Fruit fly (Drosophila melanogaster) whole organism, embryonic: Measurements from ENCODE around the gene CG42671.

Experiments used
- C15 ChIP-seq: fragments of 200-800 bp; sonication (Bioruptor generic); IDR thresholded peaks from 3 replicates; pipeline ENCODE4 v1.3.6; 2022; ENCODE audit warnings: missing biosample characterization, missing genetic modification characterization
- CG10462 ChIP-seq: fragments of 200-800 bp; sonication (Bioruptor generic); optimal IDR thresholded peaks from 2 replicates; lab custom pipeline; 2016; ENCODE audit warnings: missing biosample characterization, missing genetic modification characterization
- CG11093 ChIP-seq: fragments of 200-800 bp; sonication (Bioruptor generic); IDR thresholded peaks from 3 replicates; pipeline ENCODE4 v1.3.6; 2022; ENCODE audit warnings: missing biosample characterization, missing genetic modification characterization
- CG11247 ChIP-seq: fragments of 200-800 bp; sonication (Bioruptor generic); IDR thresholded peaks from 2 replicates; pipeline ENCODE4 v1.3.6; 2022; ENCODE audit warnings: missing biosample characterization, missing genetic modification characterization
- CG12104 ChIP-seq: fragments of 200-800 bp; sonication (Bioruptor generic); optimal IDR thresholded peaks from 3 replicates; lab custom pipeline; 2016; ENCODE audit warnings: missing biosample characterization, missing genetic modification characterization
- CG12236 ChIP-seq: fragments of 200-800 bp; sonication (Bioruptor generic); optimal IDR thresholded peaks from 2 replicates; lab custom pipeline; 2016; ENCODE audit warnings: missing biosample characterization, missing genetic modification characterization
- CG12769 ChIP-seq: fragments of 200-800 bp; sonication (Bioruptor generic); optimal IDR thresholded peaks from 2 replicates; lab custom pipeline; 2019; ENCODE audit warnings: missing biosample characterization, mild to moderate bottlenecking, missing genetic modification characterization, moderate library complexity
- CG15601 ChIP-seq: fragments of 200-800 bp; sonication (Bioruptor generic); optimal IDR thresholded peaks from 3 replicates; lab custom pipeline; 2019; ENCODE audit warnings: missing biosample characterization, mild to moderate bottlenecking, missing genetic modification characterization, moderate library complexity
- CG1602 ChIP-seq: fragments of 200-800 bp; sonication (Bioruptor generic); optimal IDR thresholded peaks from 3 replicates; lab custom pipeline; 2016; ENCODE audit warnings: missing biosample characterization, missing genetic modification characterization
- CG17802 ChIP-seq: fragments of 200-800 bp; sonication (Bioruptor generic); optimal IDR thresholded peaks from 2 replicates; lab custom pipeline; 2018; ENCODE audit warnings: missing biosample characterization, mild to moderate bottlenecking, missing genetic modification characterization, moderate library complexity
- CG2129 ChIP-seq: fragments of 200-800 bp; sonication (Bioruptor generic); IDR thresholded peaks from 2 replicates; pipeline ENCODE4 v1.3.6; 2022; ENCODE audit warnings: missing biosample characterization, missing genetic modification characterization; ENCODE audit not compliant: partially characterized antibody
- CG2202 ChIP-seq: fragments of 200-800 bp; sonication (Bioruptor generic); optimal IDR thresholded peaks from 2 replicates; lab custom pipeline; 2018; ENCODE audit warnings: missing biosample characterization, mild to moderate bottlenecking, missing genetic modification characterization
- CG2712 ChIP-seq: fragments of 200-800 bp; optimal IDR thresholded peaks from 3 replicates; lab custom pipeline; 2019; ENCODE audit warnings: missing biosample characterization, mild to moderate bottlenecking, missing genetic modification characterization, moderate library complexity
- CG30431 ChIP-seq: fragments of 200-800 bp; sonication (Bioruptor generic); optimal IDR thresholded peaks from 2 replicates; lab custom pipeline; 2017; ENCODE audit warnings: missing biosample characterization, missing genetic modification characterization
- CG31365 ChIP-seq: fragments of 200-800 bp; sonication (Bioruptor generic); optimal IDR thresholded peaks from 2 replicates; lab custom pipeline; 2018; ENCODE audit warnings: missing biosample characterization, mild to moderate bottlenecking, missing genetic modification characterization
- CG4404 ChIP-seq: fragments of 200-800 bp; sonication (Bioruptor generic); IDR thresholded peaks from 2 replicates; pipeline ENCODE4 v1.3.6; 2022; ENCODE audit warnings: missing biosample characterization, missing genetic modification characterization
- CG6254 ChIP-seq: fragments of 200-800 bp; sonication (Bioruptor generic); optimal IDR thresholded peaks from 3 replicates; lab custom pipeline; 2017; ENCODE audit warnings: mild to moderate bottlenecking, missing biosample characterization, missing genetic modification reagents, missing genetic modification characterization
- CG6765 ChIP-seq: fragments of 200-800 bp; sonication (Bioruptor generic); optimal IDR thresholded peaks from 3 replicates; lab custom pipeline; 2017; ENCODE audit warnings: missing biosample characterization, mild to moderate bottlenecking, missing genetic modification characterization
- CG7372 ChIP-seq: fragments of 200-800 bp; sonication (Bioruptor generic); IDR thresholded peaks from 2 replicates; pipeline ENCODE4 v1.3.6; 2022; ENCODE audit warnings: missing biosample characterization, missing genetic modification characterization
- CG8478 ChIP-seq: fragments of >200 bp; optimal IDR thresholded peaks from 2 replicates; lab custom pipeline; 2018
- CG9609 ChIP-seq: fragments of 200-800 bp; sonication (Bioruptor generic); optimal IDR thresholded peaks from 3 replicates; lab custom pipeline; 2016; ENCODE audit warnings: missing biosample characterization, missing genetic modification characterization
- CG9932 ChIP-seq: fragments of 200-800 bp; sonication (Bioruptor generic); IDR thresholded peaks from 2 replicates; pipeline ENCODE4 v1.3.6; 2022; ENCODE audit warnings: missing biosample characterization, missing genetic modification characterization
- Dek ChIP-seq: fragments of 200-800 bp; sonication (Bioruptor generic); optimal IDR thresholded peaks from 3 replicates; lab custom pipeline; 2019; ENCODE audit warnings: missing biosample characterization, mild to moderate bottlenecking, missing genetic modification characterization, moderate library complexity
- Max ChIP-seq: fragments of 200-800 bp; sonication (Bioruptor generic); optimal IDR thresholded peaks from 2 replicates; lab custom pipeline; 2016; ENCODE audit warnings: missing biosample characterization, mild to moderate bottlenecking, missing genetic modification characterization
- Med ChIP-seq: fragments of 200-800 bp; sonication (Bioruptor generic); peaks from one replicate; lab custom pipeline; 2016; ENCODE audit warnings: missing biosample characterization, missing genetic modification characterization, mild to moderate bottlenecking, inconsistent platforms, moderate library complexity
- Nf-YB ChIP-seq: fragments of 200-800 bp; sonication (Bioruptor generic); optimal IDR thresholded peaks from 3 replicates; lab custom pipeline; 2019; ENCODE audit warnings: missing biosample characterization, mild to moderate bottlenecking, missing genetic modification characterization, moderate library complexity
- Poxn ChIP-seq: fragments of 200-800 bp; sonication (Bioruptor generic); IDR thresholded peaks from 2 replicates; pipeline ENCODE4 v1.3.6; 2022; ENCODE audit warnings: missing biosample characterization, missing genetic modification characterization
- Ravus ChIP-seq: fragments of 200-800 bp; sonication (Bioruptor generic); IDR thresholded peaks from 2 replicates; pipeline ENCODE4 v1.3.6; 2022; ENCODE audit warnings: missing biosample characterization, missing genetic modification characterization
- Sry-β ChIP-seq: fragments of 200-800 bp; sonication (Bioruptor generic); optimal IDR thresholded peaks from 2 replicates; lab custom pipeline; 2018; ENCODE audit warnings: missing biosample characterization, mild to moderate bottlenecking, missing genetic modification characterization, moderate library complexity
- Usf ChIP-seq: fragments of 200-800 bp; sonication (Bioruptor generic); optimal IDR thresholded peaks from 2 replicates; lab custom pipeline; 2017; ENCODE audit warnings: missing genotype, missing biosample characterization, missing genetic modification characterization
- az2 ChIP-seq: fragments of 200-800 bp; sonication (Bioruptor generic); optimal IDR thresholded peaks from 3 replicates; lab custom pipeline; 2016; ENCODE audit warnings: missing biosample characterization, missing genetic modification characterization
- btn ChIP-seq: fragments of 200-800 bp; sonication (Bioruptor generic); optimal IDR thresholded peaks from 2 replicates; lab custom pipeline; 2016; ENCODE audit warnings: missing biosample characterization, missing genetic modification characterization
- cato ChIP-seq: fragments of 200-800 bp; sonication (Bioruptor generic); optimal IDR thresholded peaks from 2 replicates; lab custom pipeline; 2016; ENCODE audit warnings: missing biosample characterization, missing genetic modification characterization, borderline replicate concordance
- ci ChIP-seq: fragments of 200-800 bp; sonication (Bioruptor generic); IDR thresholded peaks from 3 replicates; pipeline ENCODE4 v1.3.6; 2022; ENCODE audit warnings: missing biosample characterization, missing genetic modification characterization
- crp ChIP-seq, 2 experiments: fragments of 200-800 bp; sonication (Bioruptor generic); optimal IDR thresholded peaks; 2 replicates in 1 of 2; 3 replicates in 1 of 2; lab custom pipeline; 2017; ENCODE audit warnings: missing biosample characterization in 2 of 2, missing genetic modification characterization in 2 of 2, mild to moderate bottlenecking in 1 of 2, moderate library complexity in 1 of 2
- dan ChIP-seq: fragments of 200-800 bp; sonication (Bioruptor generic); IDR thresholded peaks from 2 replicates; pipeline ENCODE4 v1.3.6; 2022; ENCODE audit warnings: missing biosample characterization, missing genetic modification characterization
- eve ChIP-seq, 2 experiments: fragments of >200 bp; optimal IDR thresholded peaks; 2 replicates each; lab custom pipeline; 2017; ENCODE audit warnings: missing biosample characterization in 2 of 2, missing genetic modification characterization in 2 of 2
- fd96Cb ChIP-seq: fragments of 200-800 bp; sonication (Bioruptor generic); optimal IDR thresholded peaks from 2 replicates; lab custom pipeline; 2018; ENCODE audit warnings: missing biosample characterization, mild to moderate bottlenecking, missing genetic modification characterization, moderate library complexity
- fru ChIP-seq: fragments of >200 bp; optimal IDR thresholded peaks from 2 replicates; lab custom pipeline; 2017
- h ChIP-seq: fragments of >200 bp; optimal IDR thresholded peaks from 2 replicates; lab custom pipeline; 2017
- hbn ChIP-seq: fragments of 200-800 bp; sonication (Bioruptor generic); IDR thresholded peaks from 2 replicates; pipeline ENCODE4 v1.3.6; 2022; ENCODE audit warnings: missing biosample characterization, missing genetic modification characterization; ENCODE audit not compliant: partially characterized antibody
- ken ChIP-seq: fragments of 200-800 bp; sonication (Bioruptor generic); IDR thresholded peaks from 3 replicates; pipeline ENCODE4 v1.3.6; 2022; ENCODE audit warnings: missing biosample characterization, missing genetic modification characterization
- lab ChIP-seq: fragments of 200-800 bp; sonication (Bioruptor generic); optimal IDR thresholded peaks from 3 replicates; lab custom pipeline; 2017; ENCODE audit warnings: missing biosample characterization, missing genetic modification characterization, mild to moderate bottlenecking, moderate library complexity, missing genetic modification reagents
- mam ChIP-seq: fragments of 200-800 bp; sonication (Bioruptor generic); optimal IDR thresholded peaks from 3 replicates; lab custom pipeline; 2016; ENCODE audit warnings: missing biosample characterization, missing genetic modification characterization
- nau ChIP-seq: fragments of 200-800 bp; sonication (Bioruptor generic); optimal IDR thresholded peaks from 3 replicates; lab custom pipeline; 2017; ENCODE audit warnings: missing biosample characterization, mild to moderate bottlenecking, missing genetic modification characterization, missing genetic modification reagents
- onecut ChIP-seq: fragments of 200-800 bp; sonication (Bioruptor generic); IDR thresholded peaks from 2 replicates; pipeline ENCODE4 v1.3.6; 2022; ENCODE audit warnings: missing biosample characterization, missing genetic modification characterization
- pan ChIP-seq, 4 experiments: fragments of >200 bp in 3 of 4; fragments of 200-800 bp in 1 of 4; sonication (Bioruptor generic) in 1 of 4; optimal IDR thresholded peaks in 3 of 4; IDR thresholded peaks in 1 of 4; 2 replicates each; pipeline versions ENCODE4 v1.3.6 to Lab custom; 2017 to 2022; ENCODE audit warnings: missing biosample characterization in 2 of 4, missing genetic modification characterization in 2 of 4, mixed read lengths in 1 of 4
- ranshi ChIP-seq: fragments of 200-800 bp; sonication (Bioruptor generic); IDR thresholded peaks from 2 replicates; pipeline ENCODE4 v1.3.6; 2022; ENCODE audit warnings: missing biosample characterization, missing genetic modification characterization
- sens ChIP-seq: fragments of 200-800 bp; sonication (Bioruptor generic); peaks from one replicate; lab custom pipeline; 2016; ENCODE audit warnings: missing biosample characterization, missing genetic modification characterization
- sima ChIP-seq: fragments of 200-800 bp; sonication (Bioruptor generic); optimal IDR thresholded peaks from 2 replicates; lab custom pipeline; 2016; ENCODE audit warnings: missing biosample characterization, missing genetic modification characterization
- usp ChIP-seq: fragments of >200 bp; optimal IDR thresholded peaks from 2 replicates; lab custom pipeline; 2017; ENCODE audit warnings: missing biosample characterization, missing genetic modification characterization

The CG42671 gene

DNA sequence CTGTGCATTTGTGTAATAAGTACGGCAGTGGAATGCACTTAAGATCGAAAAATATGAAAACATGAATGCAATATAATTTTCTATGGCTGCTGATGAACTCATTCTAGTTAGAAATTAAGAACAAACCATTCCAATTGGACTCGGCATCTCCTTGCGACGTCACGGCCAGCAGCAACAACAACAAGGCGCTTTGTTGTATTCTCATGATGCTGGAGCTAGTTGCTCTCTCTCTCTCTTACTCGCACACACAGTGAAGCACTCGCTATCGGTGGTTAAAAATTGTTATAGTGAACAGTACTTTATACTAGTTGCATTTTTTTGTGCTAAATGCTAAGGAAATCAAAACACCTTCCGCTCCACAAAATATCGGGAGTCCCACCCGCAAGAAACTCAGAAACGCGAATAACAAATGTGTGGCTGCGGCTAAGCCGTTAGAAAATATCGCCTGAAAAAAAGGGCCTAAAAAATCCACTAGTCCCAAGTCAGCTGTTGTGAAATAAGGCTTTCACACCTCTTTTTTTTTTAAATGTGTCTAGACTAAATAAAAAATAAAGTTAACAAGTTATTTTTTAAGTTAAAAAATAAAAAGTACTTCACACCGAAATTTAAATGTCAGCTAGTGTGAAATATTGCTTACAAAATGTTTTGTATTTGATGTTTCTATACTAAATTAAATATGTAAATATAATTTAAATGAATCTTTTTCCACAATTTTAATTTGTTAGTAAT lies 8.5 kb upstream of the CG42671 start, which contains the start of gene Plod (continued):
- TF ChIP-seq CG11247 (GFP tag; lab: Robert Waterston, UW), result no peak
- TF ChIP-seq Med (GFP tag; lab: Kevin White, UChicago), result peak; percentile 81
- no peak for TF ChIP-seq fru (lab: Kevin White, UChicago)
- 0 out of 2 replicates have a peak, but pooled peaks have one; percentile 26 for TF ChIP-seq hbn (GFP tag; lab: Robert Waterston, UW)
- TF ChIP-seq CG7372 (GFP tag; lab: Robert Waterston, UW), result no peak
- peak; percentile 51 for TF ChIP-seq CG15601
- no peak for TF ChIP-seq CG12104 (GFP tag; lab: Kevin White, UChicago)
- TF ChIP-seq Ravus, result no peak
- no peak for TF ChIP-seq CG8478
- peak; percentile 88 to 98 for TF ChIP-seq crp (GFP tag; optimal IDR thresholded peaks at IDR 0.05; lab: Kevin White, UChicago)
- TF ChIP-seq CG2129 (GFP tag; lab: Robert Waterston, UW), result no peak
- no peak for TF ChIP-seq eve (GFP tag; optimal IDR thresholded peaks at IDR 0.05; lab: Kevin White, UChicago)
- peak; percentile 72 for TF ChIP-seq CG2712
- TF ChIP-seq Poxn (GFP tag; lab: Robert Waterston, UW), result no peak
- no peak for TF ChIP-seq Max
- peak; percentile 76; the same call in 2 of the 3 replicates for TF ChIP-seq ci (GFP tag; lab: Robert Waterston, UW)
- TF ChIP-seq Dek (tag; lab: Kevin White, UChicago), result peak; percentile 77
- peak; percentile 27 for TF ChIP-seq CG2202
- TF ChIP-seq mam (GFP tag; lab: Kevin White, UChicago), result no peak
- TF ChIP-seq ken (GFP tag; lab: Robert Waterston, UW), result no peak
- no peak for TF ChIP-seq dan
- TF ChIP-seq ranshi (GFP tag; lab: Robert Waterston, UW), result peak; percentile 46; the same call in 1 of the 2 replicates
- no peak for TF ChIP-seq C15
- no peak for TF ChIP-seq CG11093 (GFP tag; lab: Robert Waterston, UW)
- TF ChIP-seq CG6254 (GFP tag; lab: Kevin White, UChicago), result peak; percentile 6
- peak; percentile 61 for TF ChIP-seq lab (GFP tag; lab: Kevin White, UChicago)
- no peak for TF ChIP-seq CG30431 (GFP tag; lab: Kevin White, UChicago)
- peak; percentile 47 for TF ChIP-seq az2 (GFP tag; lab: Kevin White, UChicago)
- TF ChIP-seq sens (GFP tag; lab: Kevin White, UChicago), result peak; percentile 92
- no peak for TF ChIP-seq CG4404 (GFP tag; lab: Robert Waterston, UW)
- no peak for TF ChIP-seq btn (GFP tag; lab: Kevin White, UChicago)
- peak; percentile 43 for TF ChIP-seq CG1602 (GFP tag; lab: Kevin White, UChicago)
- no peak for TF ChIP-seq h
- no peak for TF ChIP-seq CG10462 (GFP tag; lab: Kevin White, UChicago)
- TF ChIP-seq cato (GFP tag; lab: Kevin White, UChicago), result no peak
- no peak for TF ChIP-seq CG31365
- TF ChIP-seq CG9932 (GFP tag; lab: Robert Waterston, UW), result peak; percentile 64
- TF ChIP-seq sima (GFP tag; lab: Kevin White, UChicago), result no peak
- TF ChIP-seq onecut (GFP tag; lab: Robert Waterston, UW), result peak; percentile 32
- peak; percentile 39 for TF ChIP-seq CG12769 (tag; lab: Kevin White, UChicago)
- TF ChIP-seq CG6765 (GFP tag; lab: Kevin White, UChicago), result no peak
- TF ChIP-seq CG12236 (GFP tag; lab: Kevin White, UChicago), result no peak
- no peak for TF ChIP-seq usp (GFP tag; lab: Kevin White, UChicago)
- TF ChIP-seq CG17802 (tag; lab: Kevin White, UChicago), result peak; percentile 83
- TF ChIP-seq fd96Cb (tag; lab: Kevin White, UChicago), result peak; percentile 17
- no peak for TF ChIP-seq nau (GFP tag; lab: Kevin White, UChicago)
- TF ChIP-seq CG9609 (GFP tag; lab: Kevin White, UChicago), result no peak
- no peak for TF ChIP-seq Sry-β
- no peak for TF ChIP-seq pan (optimal IDR thresholded peaks at IDR 0.05; lab: Kevin White, UChicago)
- TF ChIP-seq pan (GFP tag; optimal IDR thresholded peaks at IDR 0.05 in 1 of 2, IDR thresholded peaks at IDR 0.05 in 1 of 2), result peak in 1 of 2 experiments; percentile 55
- no peak for TF ChIP-seq Nf-YB
- TF ChIP-seq Usf, result no peak
